Fruit fly (Drosophila melanogaster) whole organism, adult: Measurements from ENCODE around the gene Lcp65Ae.
A peak's percentile ranks its signal among the peaks of the same experiment; 100 is the strongest.

Source experiments
- CG11617 ChIP-seq: fragments of 200-800 bp; sonication (Bioruptor generic); optimal IDR thresholded peaks from 2 replicates; lab custom pipeline; 2017; ENCODE audit warnings: mild to moderate bottlenecking, missing biosample characterization, missing genetic modification reagents, missing genetic modification characterization
- CG12768 ChIP-seq: fragments of 200-800 bp; sonication (Bioruptor generic); optimal IDR thresholded peaks from 2 replicates; lab custom pipeline; 2017; ENCODE audit warnings: missing biosample characterization, missing genetic modification characterization, mild to moderate bottlenecking, moderate library complexity, missing genetic modification reagents
- CG14711 ChIP-seq: fragments of 200-800 bp; sonication (Bioruptor generic); optimal IDR thresholded peaks from 2 replicates; lab custom pipeline; 2018; ENCODE audit warnings: missing biosample characterization, mild to moderate bottlenecking, missing genetic modification characterization, moderate library complexity
- CG1620 ChIP-seq: fragments of 200-800 bp; sonication (Bioruptor generic); optimal IDR thresholded peaks from 2 replicates; lab custom pipeline; 2016; ENCODE audit warnings: missing biosample characterization, missing genetic modification characterization
- CG33017 ChIP-seq: fragments of 200-800 bp; sonication (Bioruptor generic); optimal IDR thresholded peaks from 2 replicates; lab custom pipeline; 2018; ENCODE audit warnings: missing biosample characterization, mild to moderate bottlenecking, missing genetic modification characterization, moderate library complexity
- CG5204 ChIP-seq: fragments of 200-800 bp; sonication (Bioruptor generic); optimal IDR thresholded peaks from 2 replicates; lab custom pipeline; 2016; ENCODE audit warnings: missing biosample characterization, missing genetic modification characterization
- CG7045 ChIP-seq: fragments of 200-800 bp; sonication (Bioruptor generic); optimal IDR thresholded peaks from 2 replicates; lab custom pipeline; 2017; ENCODE audit warnings: missing biosample characterization, mild to moderate bottlenecking, missing genetic modification characterization
- CG7101 ChIP-seq: fragments of 200-800 bp; sonication (Bioruptor generic); optimal IDR thresholded peaks from 2 replicates; lab custom pipeline; 2018; ENCODE audit warnings: missing biosample characterization, mild to moderate bottlenecking, missing genetic modification characterization, moderate library complexity
- Clk ChIP-seq: fragments of 200-800 bp; sonication (Bioruptor generic); optimal IDR thresholded peaks from 2 replicates; lab custom pipeline; 2017; ENCODE audit warnings: missing biosample characterization, missing genetic modification characterization
- Crg-1 ChIP-seq: fragments of 200-800 bp; sonication (Bioruptor generic); optimal IDR thresholded peaks from 2 replicates; lab custom pipeline; 2016; ENCODE audit warnings: missing biosample characterization, missing genetic modification characterization
- Hr96 ChIP-seq: fragments of 200-800 bp; sonication (Bioruptor generic); optimal IDR thresholded peaks from 2 replicates; lab custom pipeline; 2016; ENCODE audit warnings: missing biosample characterization, missing genetic modification characterization
- Mnt ChIP-seq: fragments of 200-800 bp; sonication (Bioruptor generic); optimal IDR thresholded peaks from 2 replicates; lab custom pipeline; 2016; ENCODE audit warnings: missing biosample characterization, mild to moderate bottlenecking, missing genetic modification characterization
- bab1 ChIP-seq: fragments of 200-800 bp; sonication (Bioruptor generic); optimal IDR thresholded peaks from 3 replicates; lab custom pipeline; 2019; ENCODE audit warnings: missing biosample characterization, mild to moderate bottlenecking, missing genetic modification characterization, moderate library complexity
- cic ChIP-seq: fragments of 200-800 bp; sonication (Bioruptor generic); optimal IDR thresholded peaks from 2 replicates; lab custom pipeline; 2017; ENCODE audit warnings: missing biosample characterization, mild to moderate bottlenecking, missing genetic modification characterization, moderate library complexity
- cnc ChIP-seq, 2 experiments: fragments of >200 bp; optimal IDR thresholded peaks; 2 replicates each; lab custom pipeline; 2017
- kay ChIP-seq: fragments of 200-800 bp; sonication (Bioruptor generic); peaks from one replicate; lab custom pipeline; 2016; ENCODE audit warnings: missing biosample characterization, missing genetic modification characterization, borderline replicate concordance
- ovo ChIP-seq: fragments of 200-800 bp; sonication (Bioruptor generic); optimal IDR thresholded peaks from 2 replicates; lab custom pipeline; 2016; ENCODE audit warnings: missing biosample characterization, missing genetic modification characterization
- pad ChIP-seq: fragments of 200-800 bp; sonication (Bioruptor generic); optimal IDR thresholded peaks from 3 replicates; lab custom pipeline; 2017; ENCODE audit warnings: missing biosample characterization, missing genetic modification characterization, mild to moderate bottlenecking, moderate library complexity, missing genetic modification reagents
- tj ChIP-seq: fragments of 200-800 bp; sonication (Bioruptor generic); optimal IDR thresholded peaks from 3 replicates; lab custom pipeline; 2017; ENCODE audit warnings: missing biosample characterization, mild to moderate bottlenecking, missing genetic modification characterization, moderate library complexity
- toe ChIP-seq: fragments of 200-800 bp; sonication (Bioruptor generic); optimal IDR thresholded peaks from 2 replicates; lab custom pipeline; 2016; ENCODE audit warnings: missing biosample characterization, missing genetic modification characterization

Lcp65Ae gene

dm6 chr3L:6132009-6132408 lies 5.9 kb downstream of the Lcp65Ae start, which contains the start of gene Cpr65Au:
TSS of gene Cpr65Au (minus strand) at chr3L:6132109.
- TF ChIP-seq CG12768 (no peak), cic (GFP tag; lab: Kevin White, UChicago) (no peak), CG33017 (tag; lab: Kevin White, UChicago) (no peak), kay (GFP tag; lab: Kevin White, UChicago) (no peak), Crg-1 (GFP tag; lab: Kevin White, UChicago) (no peak), CG11617 (no peak), CG1620 (GFP tag; lab: Kevin White, UChicago) (no peak), Mnt (GFP tag; lab: Kevin White, UChicago) (no peak), Clk (GFP tag; lab: Kevin White, UChicago) (no peak), cnc (optimal IDR thresholded peaks at IDR 0.05; lab: Kevin White, UChicago) (no peak), CG7101 (tag; lab: Kevin White, UChicago) (no peak), CG14711 (tag; lab: Kevin White, UChicago) (no peak), ovo (GFP tag; lab: Kevin White, UChicago) (no peak)

- no peak for TF ChIP-seq pad (GFP tag; lab: Kevin White, UChicago)
- TF ChIP-seq CG7045 (GFP tag; lab: Kevin White, UChicago), result no peak
- no peak for TF ChIP-seq cnc (optimal IDR thresholded peaks at IDR 0.05; lab: Kevin White, UChicago)
- TF ChIP-seq tj, result no peak
- TF ChIP-seq CG1620 (GFP tag; lab: Kevin White, UChicago), result no peak
- TF ChIP-seq CG14711 (tag; lab: Kevin White, UChicago), result no peak
- TF ChIP-seq cic (GFP tag; lab: Kevin White, UChicago), result no peak
- TF ChIP-seq Crg-1 (GFP tag; lab: Kevin White, UChicago), result no peak
- TF ChIP-seq CG5204 (GFP tag; lab: Kevin White, UChicago), result no peak
Observed at dm6 chr3L:6130944-6131343, 7.0 kb downstream of the Lcp65Ae start, which contains the start of gene Lcp65Ag3. TSS of gene Lcp65Ag3 (minus strand) at chr3L:6130989.

DNA sequence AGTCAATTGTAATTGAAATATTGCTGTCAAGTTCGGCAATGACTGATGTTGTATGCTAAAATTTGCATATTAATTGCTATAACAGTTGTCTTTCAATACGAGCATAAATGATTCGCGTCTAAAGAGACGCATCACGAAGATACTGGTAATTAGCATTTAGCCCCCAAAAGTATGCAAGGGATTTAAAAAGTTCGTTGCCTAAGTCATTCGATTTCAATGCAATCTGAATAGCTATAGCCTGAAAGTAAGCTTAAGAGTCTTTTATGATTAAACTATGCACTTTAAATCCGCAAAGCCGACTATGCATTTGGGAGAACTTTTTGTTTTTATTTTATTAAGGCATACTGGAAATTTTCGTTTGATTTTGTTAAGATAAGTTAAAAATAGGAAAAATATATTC lies 8.3 kb downstream of the Lcp65Ae start:
- TF ChIP-seq CG7101 (tag; lab: Kevin White, UChicago) (no peak), toe (GFP tag; lab: Kevin White, UChicago) (no peak), cnc (optimal IDR thresholded peaks at IDR 0.05; lab: Kevin White, UChicago) (no peak), ovo (GFP tag; lab: Kevin White, UChicago) (no peak), Hr96 (GFP tag; lab: Kevin White, UChicago) (no peak), tj (no peak), Mnt (GFP tag; lab: Kevin White, UChicago) (no peak)

DNA sequence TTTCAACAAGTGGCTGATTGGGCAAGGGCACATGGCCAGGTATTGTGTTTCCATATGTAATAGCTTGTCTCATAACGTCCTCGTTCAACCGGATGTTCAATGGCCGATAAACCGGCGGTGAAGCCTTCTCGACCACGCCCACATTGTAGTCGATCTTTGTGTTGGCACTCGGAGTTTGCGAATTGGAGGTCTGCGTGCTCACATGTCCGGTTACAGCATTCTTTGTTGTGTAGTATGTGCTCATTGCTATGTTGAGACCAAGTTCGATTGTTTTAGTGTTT lies 12.6 kb downstream of the Lcp65Ae start:
- no peak for TF ChIP-seq Mnt (GFP tag; lab: Kevin White, UChicago)
- TF ChIP-seq tj, result no peak
- TF ChIP-seq cnc (optimal IDR thresholded peaks at IDR 0.05; lab: Kevin White, UChicago), result no peak
- no peak for TF ChIP-seq CG7045 (GFP tag; lab: Kevin White, UChicago)
- no peak for TF ChIP-seq CG12768

dm6 chr3L:6124616-6125408 lies 13.1 kb downstream of the Lcp65Ae start:
- no peak for TF ChIP-seq tj
- peak; percentile 47 for TF ChIP-seq Hr96 (GFP tag; lab: Kevin White, UChicago)
- no peak for TF ChIP-seq CG7101 (tag; lab: Kevin White, UChicago)
- peak; percentile 12 for TF ChIP-seq toe (GFP tag; lab: Kevin White, UChicago)
- no peak for TF ChIP-seq CG1620 (GFP tag; lab: Kevin White, UChicago)
- TF ChIP-seq CG7045 (GFP tag; lab: Kevin White, UChicago), result peak; percentile 20
- no peak for TF ChIP-seq CG12768
- TF ChIP-seq pad (GFP tag; lab: Kevin White, UChicago), result no peak

DNA sequence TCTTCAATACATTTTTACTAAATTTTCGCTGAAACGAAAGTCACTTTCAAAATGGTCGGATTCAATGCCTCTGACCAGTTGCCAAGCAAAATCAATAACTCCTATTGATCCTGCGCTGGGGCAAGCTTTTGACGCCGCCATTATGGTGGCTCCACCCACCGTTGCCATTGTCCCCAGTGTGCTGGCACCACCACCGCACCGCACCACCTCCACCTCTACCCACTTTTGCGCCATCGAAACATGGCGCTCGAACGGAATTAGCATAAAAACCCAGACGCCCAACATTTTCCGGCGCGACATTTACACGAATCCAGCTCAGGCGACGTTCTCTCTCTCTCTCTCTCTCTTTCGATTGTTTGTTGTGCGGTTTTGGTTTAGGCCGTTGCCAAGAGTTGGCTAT lies 21.0 kb downstream of the Lcp65Ae start:
- TF ChIP-seq bab1 (GFP tag; lab: Kevin White, UChicago) (no peak), toe (GFP tag; lab: Kevin White, UChicago) (no peak), CG7101 (tag; lab: Kevin White, UChicago) (no peak), Hr96 (GFP tag; lab: Kevin White, UChicago) (no peak), tj (no peak), CG33017 (tag; lab: Kevin White, UChicago) (no peak), Mnt (GFP tag; lab: Kevin White, UChicago) (no peak), CG14711 (tag; lab: Kevin White, UChicago) (no peak), CG7045 (GFP tag; lab: Kevin White, UChicago) (no peak), CG5204 (GFP tag; lab: Kevin White, UChicago) (no peak), CG1620 (GFP tag; lab: Kevin White, UChicago) (no peak), ovo (GFP tag; lab: Kevin White, UChicago) (no peak), kay (GFP tag; lab: Kevin White, UChicago) (no peak), pad (GFP tag; lab: Kevin White, UChicago) (no peak), Clk (GFP tag; lab: Kevin White, UChicago) (no peak), CG12768 (no peak), cic (GFP tag; lab: Kevin White, UChicago) (no peak), Crg-1 (GFP tag; lab: Kevin White, UChicago) (no peak)
